Worm (Caenorhabditis elegans) whole organism, mixed stage, embryonic: Measurements from ENCODE around the gene col-133.

Experiments used
- bed-3 ChIP-seq: fragments of 200-800 bp; sonication (Bioruptor generic); optimal IDR thresholded peaks from 3 replicates; lab custom pipeline; 2018; ENCODE audit warnings: mild to moderate bottlenecking, missing genetic modification characterization, moderate library complexity, missing compliant biosample characterization
- blmp-1 ChIP-seq: fragments of 150-350 bp; optimal IDR thresholded peaks from 2 replicates; lab custom pipeline; 2014; ENCODE audit warnings: missing biosample characterization, missing genetic modification characterization
- ceh-39 ChIP-seq: fragments of 150-350 bp; optimal IDR thresholded peaks from 2 replicates; lab custom pipeline; 2014; ENCODE audit warnings: missing biosample characterization, missing genetic modification characterization
- ceh-43 ChIP-seq: fragments of 200-800 bp; sonication (Bioruptor generic); optimal IDR thresholded peaks from 2 replicates; lab custom pipeline; 2018; ENCODE audit warnings: mild to moderate bottlenecking, missing genetic modification characterization, moderate library complexity, missing compliant biosample characterization
- ceh-83 ChIP-seq: fragments of 200-800 bp; sonication (Bioruptor generic); optimal IDR thresholded peaks from 2 replicates; lab custom pipeline; 2018; ENCODE audit warnings: mild to moderate bottlenecking, missing genetic modification characterization, missing compliant biosample characterization
- cnd-1 ChIP-seq: fragments of 200-800 bp; sonication (Bioruptor generic); optimal IDR thresholded peaks from 2 replicates; lab custom pipeline; 2018; ENCODE audit warnings: mild to moderate bottlenecking, missing genetic modification characterization, missing compliant biosample characterization
- drap-1 ChIP-seq: fragments of 200-800 bp; sonication (Bioruptor generic); optimal IDR thresholded peaks from 3 replicates; lab custom pipeline; 2018; ENCODE audit warnings: mild to moderate bottlenecking, missing genetic modification characterization, missing compliant biosample characterization
- elt-1 ChIP-seq: sonication (generic microtip); optimal IDR thresholded peaks from 2 replicates; lab custom pipeline; 2017; ENCODE audit warnings: missing genetic modification characterization, mild to moderate bottlenecking, missing compliant biosample characterization, antibody characterized with exemption, moderate library complexity, borderline replicate concordance; ENCODE audit not compliant: insufficient read depth
- ham-2 ChIP-seq: fragments of 200-800 bp; sonication (Bioruptor generic); optimal IDR thresholded peaks from 2 replicates; lab custom pipeline; 2018; ENCODE audit warnings: mild to moderate bottlenecking, missing genetic modification characterization, missing compliant biosample characterization
- hlh-1 ChIP-seq: fragments of 150-350 bp; optimal IDR thresholded peaks from 2 replicates; lab custom pipeline; 2014; ENCODE audit warnings: missing biosample characterization, missing genetic modification reagents, missing genetic modification characterization
- lin-13 ChIP-seq: fragments of 150-350 bp; optimal IDR thresholded peaks from 2 replicates; lab custom pipeline; 2014; ENCODE audit warnings: missing biosample characterization, missing genetic modification characterization
- lin-32 ChIP-seq: fragments of 200-800 bp; sonication (Bioruptor generic); optimal IDR thresholded peaks from 2 replicates; lab custom pipeline; 2018; ENCODE audit warnings: mild to moderate bottlenecking, missing genetic modification characterization, missing compliant biosample characterization
- lsy-2 ChIP-seq: fragments of 150-350 bp; optimal IDR thresholded peaks from 2 replicates; lab custom pipeline; 2014; ENCODE audit warnings: missing biosample characterization, missing genetic modification characterization
- mab-5 ChIP-seq: fragments of 150-350 bp; optimal IDR thresholded peaks from 2 replicates; lab custom pipeline; 2014; ENCODE audit warnings: missing biosample characterization, missing genetic modification characterization
- mep-1 ChIP-seq: fragments of 150-350 bp; optimal IDR thresholded peaks from 2 replicates; lab custom pipeline; 2017; ENCODE audit warnings: missing biosample characterization, missing genetic modification reagents, missing genetic modification characterization, inconsistent platforms
- mls-2 ChIP-seq: sonication (generic microtip); optimal IDR thresholded peaks from 2 replicates; lab custom pipeline; 2016; ENCODE audit warnings: mild to moderate bottlenecking, missing genetic modification characterization, moderate library complexity, missing compliant biosample characterization
- nhr-2 ChIP-seq: fragments of 150-350 bp; optimal IDR thresholded peaks from 2 replicates; lab custom pipeline; 2014; ENCODE audit warnings: missing biosample characterization, missing genetic modification characterization
- nhr-237 ChIP-seq: fragments of 150-350 bp; optimal IDR thresholded peaks from 2 replicates; lab custom pipeline; 2014; ENCODE audit warnings: missing biosample characterization, missing genetic modification characterization
- nhr-28 ChIP-seq: fragments of 150-350 bp; optimal IDR thresholded peaks from 2 replicates; lab custom pipeline; 2014; ENCODE audit warnings: missing biosample characterization, missing genetic modification characterization
- nhr-76 ChIP-seq: sonication (generic microtip); optimal IDR thresholded peaks from 2 replicates; lab custom pipeline; 2017; ENCODE audit warnings: missing biosample characterization, missing genetic modification characterization
- pha-4 ChIP-seq: fragments of 150-350 bp; optimal IDR thresholded peaks from 2 replicates; lab custom pipeline; 2018; ENCODE audit warnings: missing biosample characterization, missing genetic modification reagents, missing genetic modification characterization
- sem-2 ChIP-seq: fragments of 200-800 bp; sonication (Bioruptor generic); optimal IDR thresholded peaks from 2 replicates; lab custom pipeline; 2018; ENCODE audit warnings: mild to moderate bottlenecking, missing genetic modification characterization, missing compliant biosample characterization
- snpc-4 ChIP-seq: fragments of 150-350 bp; optimal IDR thresholded peaks from 2 replicates; lab custom pipeline; 2014; ENCODE audit warnings: missing biosample characterization, missing genetic modification characterization
- sptf-1 ChIP-seq: sonication (generic microtip); optimal IDR thresholded peaks from 2 replicates; lab custom pipeline; 2017; ENCODE audit warnings: mild to moderate bottlenecking, missing genetic modification characterization, moderate library complexity, missing compliant biosample characterization
- tbx-8 ChIP-seq: fragments of 200-800 bp; sonication (Bioruptor generic); optimal IDR thresholded peaks from 2 replicates; lab custom pipeline; 2018; ENCODE audit warnings: mild to moderate bottlenecking, missing genetic modification characterization, moderate library complexity, missing compliant biosample characterization
- unc-120 ChIP-seq: sonication (generic microtip); optimal IDR thresholded peaks from 2 replicates; lab custom pipeline; 2017; ENCODE audit warnings: missing genetic modification characterization, missing compliant biosample characterization; ENCODE audit not compliant: poor library complexity, severe bottlenecking
- unc-39 ChIP-seq: fragments of 150-350 bp; optimal IDR thresholded peaks from 2 replicates; lab custom pipeline; 2014; ENCODE audit warnings: missing biosample characterization, missing genetic modification characterization
- zip-8 ChIP-seq: fragments of 150-350 bp; optimal IDR thresholded peaks from 2 replicates; lab custom pipeline; 2014; ENCODE audit warnings: missing biosample characterization, missing genetic modification characterization
- ztf-11 ChIP-seq: fragments of 150-350 bp; optimal IDR thresholded peaks from 2 replicates; lab custom pipeline; 2014; ENCODE audit warnings: missing biosample characterization, missing genetic modification characterization

col-133 gene

ce11 chrIV:14099256-14099655 lies at the start of gene col-133:
Gene col-133 (minus strand): TSS chrIV:14099356.
- TF ChIP-seq pha-4 (tag; lab: Kevin White, UChicago) = no peak
- no peak for TF ChIP-seq lin-32 (GFP tag; lab: Kevin White, UChicago)
- no peak for TF ChIP-seq sptf-1 (tag; lab: Kevin White, UChicago)
- TF ChIP-seq tbx-8 (GFP tag; lab: Kevin White, UChicago) = no peak
- TF ChIP-seq mls-2 (tag; lab: Kevin White, UChicago) = no peak
- no peak for TF ChIP-seq ceh-83 (GFP tag; lab: Kevin White, UChicago)
- no peak for TF ChIP-seq nhr-2 (tag; lab: Kevin White, UChicago)
- TF ChIP-seq blmp-1 (tag; lab: Kevin White, UChicago) = no peak
- no peak for TF ChIP-seq elt-1
- TF ChIP-seq unc-39 = no peak
- no peak for TF ChIP-seq lin-13 (tag; lab: Kevin White, UChicago)
- no peak for TF ChIP-seq zip-8 (tag; lab: Kevin White, UChicago)
- TF ChIP-seq bed-3 = no peak
- TF ChIP-seq mep-1 (tag; lab: Kevin White, UChicago) = no peak

ce11 chrIV:14145594-14145993 lies 46.4 kb upstream of the col-133 start, which contains the start of gene oac-37:
Gene oac-37 (plus strand): TSS chrIV:14145894.
- TF ChIP-seq tbx-8 (GFP tag; lab: Kevin White, UChicago) (no peak), lin-32 (GFP tag; lab: Kevin White, UChicago) (no peak), ham-2 (GFP tag; lab: Kevin White, UChicago) (no peak), lsy-2 (tag; lab: Kevin White, UChicago) (no peak), mls-2 (tag; lab: Kevin White, UChicago) (no peak), mep-1 (tag; lab: Kevin White, UChicago) (no peak), unc-39 (no peak), blmp-1 (tag; lab: Kevin White, UChicago) (no peak), mab-5 (tag; lab: Kevin White, UChicago) (no peak), ceh-39 (tag; lab: Kevin White, UChicago) (no peak), drap-1 (GFP tag; lab: Kevin White, UChicago) (no peak), pha-4 (tag; lab: Kevin White, UChicago) (no peak), nhr-28 (tag; lab: Kevin White, UChicago) (no peak), lin-13 (tag; lab: Kevin White, UChicago) (no peak), unc-120 (tag; lab: Kevin White, UChicago) (no peak), elt-1 (no peak), cnd-1 (tag; lab: Kevin White, UChicago) (no peak)

ce11 chrIV:14143042-14143441 lies 43.9 kb upstream of the col-133 start:
- no peak for TF ChIP-seq mls-2 (tag; lab: Kevin White, UChicago)
- TF ChIP-seq mab-5 (tag; lab: Kevin White, UChicago) = no peak
- no peak for TF ChIP-seq nhr-2 (tag; lab: Kevin White, UChicago)
- no peak for TF ChIP-seq ceh-83 (GFP tag; lab: Kevin White, UChicago)
- no peak for TF ChIP-seq bed-3
- TF ChIP-seq sptf-1 (tag; lab: Kevin White, UChicago) = no peak
- no peak for TF ChIP-seq sem-2 (GFP tag; lab: Kevin White, UChicago)
- no peak for TF ChIP-seq lin-32 (GFP tag; lab: Kevin White, UChicago)
- TF ChIP-seq nhr-76 (tag; lab: Kevin White, UChicago) = no peak
- no peak for TF ChIP-seq unc-120 (tag; lab: Kevin White, UChicago)
- TF ChIP-seq, all 35 proteins: peak for 0

- TF ChIP-seq bed-3 = no peak
- TF ChIP-seq snpc-4 (tag; lab: Kevin White, UChicago) = no peak
- no peak for TF ChIP-seq ceh-39 (tag; lab: Kevin White, UChicago)
- no peak for TF ChIP-seq nhr-237 (tag; lab: Kevin White, UChicago)
- TF ChIP-seq sptf-1 (tag; lab: Kevin White, UChicago) = no peak
- no peak for TF ChIP-seq ztf-11 (tag; lab: Kevin White, UChicago)
Measured at ce11 chrIV:14137063-14137462, 37.9 kb upstream of the col-133 start, which contains the start of gene srz-31. Gene srz-31 (plus strand): TSS chrIV:14137363.

ce11 chrIV:14133400-14133799 lies 34.2 kb upstream of the col-133 start:
- TF ChIP-seq zip-8 (tag; lab: Kevin White, UChicago) (no peak), tbx-8 (GFP tag; lab: Kevin White, UChicago) (no peak), nhr-237 (tag; lab: Kevin White, UChicago) (no peak), mep-1 (tag; lab: Kevin White, UChicago) (no peak), ceh-43 (GFP tag; lab: Kevin White, UChicago) (no peak), unc-39 (no peak), lin-13 (tag; lab: Kevin White, UChicago) (no peak), ceh-39 (tag; lab: Kevin White, UChicago) (no peak), ceh-83 (GFP tag; lab: Kevin White, UChicago) (no peak), bed-3 (no peak), cnd-1 (tag; lab: Kevin White, UChicago) (no peak), hlh-1 (no peak), drap-1 (GFP tag; lab: Kevin White, UChicago) (no peak)
